Fruit fly (Drosophila melanogaster): ENCODE results near the gene lmgA.

lmgA gene

dm6 chr2L:8553789-8554626, 25.6 kb upstream of the lmgA start (continued):
- TF ChIP-seq zen (tag; optimal IDR thresholded peaks at IDR 0.05): no peak
- TF ChIP-seq CG12769 (tag; optimal IDR thresholded peaks at IDR 0.05): peak; percentile 67
- TF ChIP-seq CG6254 (GFP tag; optimal IDR thresholded peaks at IDR 0.05): peak; percentile 9
- no peak for TF ChIP-seq knrl (GFP tag; IDR thresholded peaks at IDR 0.05; ENCODE audit: partially characterized antibody)
- TF ChIP-seq sima (GFP tag; optimal IDR thresholded peaks at IDR 0.05): no peak
- peak; percentile 19 for TF ChIP-seq en (GFP tag; optimal IDR thresholded peaks at IDR 0.05)
- TF ChIP-seq usp (GFP tag; optimal IDR thresholded peaks at IDR 0.05): no peak
- TF ChIP-seq ken (GFP tag; IDR thresholded peaks at IDR 0.05): no peak
- no peak for TF ChIP-seq C15 (GFP tag; IDR thresholded peaks at IDR 0.05)
- TF ChIP-seq CG13775 (GFP tag; optimal IDR thresholded peaks at IDR 0.05): peak; percentile 22
- no peak for TF ChIP-seq CG9437 (GFP tag; optimal IDR thresholded peaks at IDR 0.05)
- TF ChIP-seq sens-2 (GFP tag; IDR thresholded peaks at IDR 0.05): no peak
- 0 out of 2 replicates have a peak, but pooled peaks have one; percentile 37 for TF ChIP-seq ttk (GFP tag; IDR thresholded peaks at IDR 0.05)
- peak; percentile 49 for TF ChIP-seq onecut (GFP tag; IDR thresholded peaks at IDR 0.05)
- no peak for TF ChIP-seq E2f2 (GFP tag; IDR thresholded peaks at IDR 0.05)
- TF ChIP-seq chif (GFP tag; optimal IDR thresholded peaks at IDR 0.05): peak in 1 of 2 experiments; percentile 69
- TF ChIP-seq CG15696 (tag; optimal IDR thresholded peaks at IDR 0.05): peak; percentile 8
- TF ChIP-seq CG7372 (GFP tag; IDR thresholded peaks at IDR 0.05): no peak
- 0 out of 2 replicates have a peak, but pooled peaks have one; percentile 34 for TF ChIP-seq HLH3B (GFP tag; IDR thresholded peaks at IDR 0.05)
- TF ChIP-seq CG7556 (GFP tag; optimal IDR thresholded peaks at IDR 0.05): peak; percentile 61
- TF ChIP-seq CG4282 (GFP tag; optimal IDR thresholded peaks at IDR 0.05): no peak
- no peak for TF ChIP-seq CG8478 (optimal IDR thresholded peaks at IDR 0.05)
- TF ChIP-seq jigr1 (GFP tag; IDR thresholded peaks at IDR 0.05): no peak
- TF ChIP-seq Gsc (GFP tag; IDR thresholded peaks at IDR 0.05): no peak
- TF ChIP-seq CG1832 (GFP tag; optimal IDR thresholded peaks at IDR 0.05): no peak
- TF ChIP-seq chinmo (GFP tag; IDR thresholded peaks at IDR 0.05; ENCODE audit: partially characterized antibody): 0 out of 4 replicates have a peak, but pooled peaks have one; percentile 79
- no peak for TF ChIP-seq B-H1 (GFP tag; IDR thresholded peaks at IDR 0.05)
- peak; percentile 40 for TF ChIP-seq CG9727 (GFP tag; optimal IDR thresholded peaks at IDR 0.05)
- no peak for TF ChIP-seq NC2β (GFP tag; optimal IDR thresholded peaks at IDR 0.05)
- TF ChIP-seq twi (tag; optimal IDR thresholded peaks at IDR 0.05): peak; percentile 43
- TF ChIP-seq CG2129 (GFP tag; IDR thresholded peaks at IDR 0.05; ENCODE audit: partially characterized antibody): no peak
- TF ChIP-seq abd-A (tag; optimal IDR thresholded peaks at IDR 0.05): peak; percentile 70
- TF ChIP-seq sqz (GFP tag; optimal IDR thresholded peaks at IDR 0.05): peak; percentile 62
- TF ChIP-seq CG17359 (tag; optimal IDR thresholded peaks at IDR 0.05): peak; percentile 37
- peak; percentile 61; the same call in 1 of the 2 replicates for TF ChIP-seq CG10959 (GFP tag; IDR thresholded peaks at IDR 0.05)
- peak; percentile 28 for TF ChIP-seq CG9609 (GFP tag; optimal IDR thresholded peaks at IDR 0.05)
- TF ChIP-seq Lim3 (GFP tag; IDR thresholded peaks at IDR 0.05): no peak
- no peak for TF ChIP-seq CG11696 (GFP tag; IDR thresholded peaks at IDR 0.05)
- TF ChIP-seq CG8388 (GFP tag; optimal IDR thresholded peaks at IDR 0.05): peak; percentile 52
- TF ChIP-seq CG4404 (GFP tag; IDR thresholded peaks at IDR 0.05): no peak
- TF ChIP-seq grn (GFP tag; optimal IDR thresholded peaks at IDR 0.05): no peak
- peak; percentile 64 for TF ChIP-seq ara (GFP tag; IDR thresholded peaks at IDR 0.05)
- peak; percentile 31 for TF ChIP-seq CG4707 (GFP tag; optimal IDR thresholded peaks at IDR 0.05)
- TF ChIP-seq Gug (GFP tag; IDR thresholded peaks at IDR 0.05): no peak
- no peak for TF ChIP-seq pfk (GFP tag; optimal IDR thresholded peaks at IDR 0.05)
- TF ChIP-seq CG18599 (GFP tag; optimal IDR thresholded peaks at IDR 0.05): peak; percentile 67
- no peak for TF ChIP-seq CG5180 (GFP tag; optimal IDR thresholded peaks at IDR 0.05)
- no peak for TF ChIP-seq trh (GFP tag; optimal IDR thresholded peaks at IDR 0.05)
- TF ChIP-seq CG7786 (GFP tag; optimal IDR thresholded peaks at IDR 0.05): peak; percentile 32
- no peak for TF ChIP-seq CG4730 (GFP tag; IDR thresholded peaks at IDR 0.05)
